Worm (Caenorhabditis elegans): ENCODE data around the gene hlh-26.

ce11 chrII:5527841-5528240 is 5.7 kb downstream of the hlh-26 start, which contains the start of gene ZK177.1:
- TF ChIP-seq sma-3 (GFP tag; optimal IDR thresholded peaks at IDR 0.05) (no peak), mdl-1 (tag; optimal IDR thresholded peaks at IDR 0.05) (no peak), unc-62 (GFP tag; optimal IDR thresholded peaks at IDR 0.05) (no peak), lsy-2 (tag; optimal IDR thresholded peaks at IDR 0.05) (no peak), elt-1 (tag; optimal IDR thresholded peaks at IDR 0.05) (no peak), lin-13 (GFP tag; optimal IDR thresholded peaks at IDR 0.05) (no peak), C34F6.9 (tag; optimal IDR thresholded peaks at IDR 0.05) (no peak), zag-1 (tag; optimal IDR thresholded peaks at IDR 0.05) (no peak), skn-1 (tag; optimal IDR thresholded peaks at IDR 0.05) (no peak), lin-39 (tag; optimal IDR thresholded peaks at IDR 0.05) (no peak)

Measured in whole organism, L2 larva.